Worm (Caenorhabditis elegans): ENCODE data around the gene sre-3.
"Not testable (repeated sequence)": the region's sequence is repeated elsewhere in the genome, so short reads cannot be mapped to it uniquely, and the experiment has no call there.

The sre-3 gene

DNA sequence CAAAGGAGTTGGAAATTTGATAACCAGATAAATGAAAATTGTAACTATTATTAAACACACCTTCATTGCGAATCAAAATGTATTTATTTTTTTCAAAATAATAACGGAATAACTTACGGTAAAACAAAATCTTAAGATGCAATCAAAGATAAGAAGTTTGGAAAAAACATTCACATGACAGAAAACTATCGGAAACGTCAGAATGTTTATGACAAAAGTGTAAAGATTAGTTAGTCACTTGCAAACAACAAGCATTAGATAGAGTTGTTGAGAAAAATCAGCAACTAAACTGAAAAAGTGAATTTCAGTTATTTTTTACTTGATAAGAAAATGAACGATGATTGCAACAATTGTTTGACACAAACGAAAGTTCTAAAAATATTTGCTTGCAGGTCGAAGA lies 34.6 kb downstream of the sre-3 start:
- no peak for TF ChIP-seq lsy-12 (tag; optimal IDR thresholded peaks at IDR 0.05)
- TF ChIP-seq elt-2 (tag; optimal IDR thresholded peaks at IDR 0.05): peak; percentile 73
- TF ChIP-seq nhr-25 (tag; optimal IDR thresholded peaks at IDR 0.05): no peak
- TF ChIP-seq fkh-10 (GFP tag; optimal IDR thresholded peaks at IDR 0.05): no peak
- TF ChIP-seq nhr-23 (tag; optimal IDR thresholded peaks at IDR 0.05): no peak

DNA sequence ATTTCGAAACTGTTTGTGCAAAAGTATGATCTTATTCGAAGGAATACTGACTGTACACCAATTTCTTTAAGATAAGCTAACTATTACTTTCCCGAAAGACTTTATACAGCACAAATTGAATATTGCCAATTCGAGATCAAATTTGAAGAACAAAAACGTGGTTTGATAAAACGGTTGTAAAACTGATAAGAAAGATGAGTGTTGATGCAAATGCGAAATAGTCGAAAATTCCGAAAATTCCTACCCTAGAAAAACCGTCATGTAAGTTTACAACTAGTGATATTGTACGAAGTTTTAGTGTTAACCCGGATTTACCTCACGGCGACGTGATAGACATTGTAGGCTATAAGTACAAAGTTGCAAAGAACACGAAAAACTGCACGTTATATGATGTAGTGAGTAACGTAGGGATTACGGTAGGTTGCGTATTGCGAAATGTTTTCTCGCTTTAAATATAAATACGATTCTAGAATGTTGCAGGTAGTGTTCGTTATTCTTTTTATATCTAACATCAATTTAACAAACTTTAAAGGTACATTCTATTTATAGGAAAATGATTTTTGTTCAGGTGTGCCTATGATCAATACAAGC lies 35.3 kb downstream of the sre-3 start:
- peak; percentile 16 for TF ChIP-seq pqm-1 (tag; optimal IDR thresholded peaks at IDR 0.05)
- peak; percentile 18 for TF ChIP-seq nhr-11 (tag; optimal IDR thresholded peaks at IDR 0.05)
- no peak for TF ChIP-seq ama-1 (optimal IDR thresholded peaks at IDR 0.05)
- TF ChIP-seq elt-2 (tag; optimal IDR thresholded peaks at IDR 0.05): peak; percentile 81
- peak; percentile 31 for TF ChIP-seq jun-1 (tag; optimal IDR thresholded peaks at IDR 0.05)

DNA sequence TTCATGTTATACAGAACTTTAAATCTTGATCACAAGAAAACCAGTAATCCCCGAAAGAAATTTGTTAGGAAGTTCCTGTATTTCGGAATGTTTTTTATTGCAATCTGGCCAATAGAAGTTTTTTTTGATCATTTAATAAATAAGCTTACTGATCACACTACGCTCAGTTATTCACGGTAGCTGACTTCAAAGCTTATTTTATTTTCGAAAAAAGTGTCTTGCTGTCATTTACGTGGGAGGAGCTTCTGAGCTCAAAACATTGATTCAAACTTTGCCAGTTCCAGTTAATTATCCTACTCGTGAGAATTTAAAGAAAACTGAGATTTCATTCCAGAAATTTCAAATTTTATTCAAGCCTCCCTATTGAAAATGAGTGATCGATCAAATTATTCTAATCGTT lies 46.8 kb downstream of the sre-3 start, which contains the start of gene srd-54:
Gene srd-54, plus strand, starts transcription at position 301 of the 400 bp plus-strand sequence.
- TF ChIP-seq sea-2 (GFP tag; optimal IDR thresholded peaks at IDR 0.05) (no peak), mml-1 (tag; optimal IDR thresholded peaks at IDR 0.05) (no peak), fkh-2 (tag; optimal IDR thresholded peaks at IDR 0.05) (no peak), lsy-12 (tag; optimal IDR thresholded peaks at IDR 0.05) (no peak), nhr-76 (tag; optimal IDR thresholded peaks at IDR 0.05) (no peak), ZK546.5 (tag; optimal IDR thresholded peaks at IDR 0.05) (no peak), elt-3 (tag; optimal IDR thresholded peaks at IDR 0.05) (no peak), egl-5 (tag; optimal IDR thresholded peaks at IDR 0.05) (no peak), ztf-11 (tag; optimal IDR thresholded peaks at IDR 0.05) (no peak), lin-39 (tag; optimal IDR thresholded peaks at IDR 0.05) (no peak), tbx-2 (tag; optimal IDR thresholded peaks at IDR 0.05) (no peak), nhr-12 (tag; optimal IDR thresholded peaks at IDR 0.05) (no peak), nhr-67 (tag; optimal IDR thresholded peaks at IDR 0.05) (no peak), ztf-4 (tag; optimal IDR thresholded peaks at IDR 0.05) (no peak), pqm-1 (tag; optimal IDR thresholded peaks at IDR 0.05) (no peak), egl-27 (tag; optimal IDR thresholded peaks at IDR 0.05) (no peak)

DNA sequence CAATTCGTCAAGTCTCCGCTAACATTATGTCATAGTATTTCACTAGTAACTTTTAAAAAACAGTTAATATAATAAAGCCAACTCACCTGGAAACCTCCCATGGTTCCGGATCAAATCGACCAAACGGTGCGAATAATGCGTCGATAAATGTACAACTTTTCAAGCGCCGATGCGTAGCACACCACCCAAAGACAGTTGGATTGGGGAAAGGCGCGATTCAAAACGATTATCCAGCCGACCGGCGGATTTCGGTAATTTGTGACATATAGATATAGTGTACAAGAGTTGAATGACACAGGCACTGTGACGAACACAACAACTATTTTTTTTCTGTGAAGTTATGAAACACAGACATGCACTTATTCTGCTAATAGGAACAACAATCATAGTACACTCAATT lies 48.6 kb downstream of the sre-3 start, which contains the start of gene kcc-3:
Gene kcc-3, minus strand, starts transcription at position 101 of the 400 bp plus-strand sequence.
- TF ChIP-seq unc-39 (tag; optimal IDR thresholded peaks at IDR 0.05) (no peak), lin-39 (tag; optimal IDR thresholded peaks at IDR 0.05) (no peak), skn-1 (tag; optimal IDR thresholded peaks at IDR 0.05) (no peak), eor-1 (tag; optimal IDR thresholded peaks at IDR 0.05) (no peak), nfya-1 (tag; optimal IDR thresholded peaks at IDR 0.05; ENCODE audit: insufficient read depth) (no peak), nhr-23 (tag; optimal IDR thresholded peaks at IDR 0.05) (no peak), nhr-77 (tag; optimal IDR thresholded peaks at IDR 0.05) (no peak), jun-1 (tag; optimal IDR thresholded peaks at IDR 0.05) (no peak), pqm-1 (tag; optimal IDR thresholded peaks at IDR 0.05) (no peak), ceh-82 (tag; optimal IDR thresholded peaks at IDR 0.05) (no peak), nhr-237 (tag; optimal IDR thresholded peaks at IDR 0.05) (no peak), fkh-10 (GFP tag; optimal IDR thresholded peaks at IDR 0.05) (no peak), aly-2 (tag; optimal IDR thresholded peaks at IDR 0.05) (no peak), tbx-2 (tag; optimal IDR thresholded peaks at IDR 0.05) (no peak), nhr-25 (tag; optimal IDR thresholded peaks at IDR 0.05) (no peak)

DNA sequence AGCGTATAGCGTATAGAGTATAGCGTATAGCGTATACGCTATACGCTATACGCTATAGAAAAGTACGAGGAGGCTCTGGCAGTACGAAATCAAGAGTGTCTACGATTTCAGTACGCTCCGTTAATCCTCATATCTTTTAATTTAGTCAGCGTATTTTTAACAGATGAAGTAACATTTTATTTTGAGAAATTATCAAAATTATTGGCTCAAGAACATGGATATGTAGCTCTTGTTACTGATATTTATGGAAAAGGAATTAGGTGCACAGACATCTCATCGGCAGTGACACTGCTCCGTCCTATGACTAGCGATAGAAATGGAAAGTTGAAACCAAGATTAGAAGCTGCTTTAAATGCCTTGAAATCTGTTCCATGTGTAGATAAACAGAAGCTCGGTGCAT lies 49.4 kb downstream of the sre-3 start, which contains the start of gene K02A2.1:
Gene K02A2.1, plus strand, starts transcription at position 301 of the 400 bp plus-strand sequence.
- not testable (repeated sequence) for TF ChIP-seq ztf-11, lsy-12, nhr-67 (tag; optimal IDR thresholded peaks at IDR 0.05)

All from whole organism, L3 larva.